Fruit fly (Drosophila melanogaster) whole organism, embryonic: ENCODE data around the gene mRpS7.

Experiments used
- Atf3 ChIP-seq: fragments of 200-800 bp; sonication (Bioruptor generic); optimal IDR thresholded peaks from 3 replicates; lab custom pipeline; 2016; ENCODE audit warnings: missing biosample characterization, missing genetic modification characterization
- B-H1 ChIP-seq: fragments of 200-800 bp; sonication (Bioruptor generic); IDR thresholded peaks from 3 replicates; pipeline ENCODE4 v1.3.6; 2022; ENCODE audit warnings: missing biosample characterization, missing genetic modification characterization
- CG10147 ChIP-seq: fragments of 200-800 bp; sonication (Bioruptor generic); optimal IDR thresholded peaks from 2 replicates; lab custom pipeline; 2019; ENCODE audit warnings: missing biosample characterization, mild to moderate bottlenecking, missing genetic modification characterization, moderate library complexity
- CG11723 ChIP-seq: fragments of 200-800 bp; sonication (Bioruptor generic); optimal IDR thresholded peaks from 2 replicates; lab custom pipeline; 2017; ENCODE audit warnings: missing biosample characterization, mild to moderate bottlenecking, missing genetic modification characterization
- CG13424 ChIP-seq: fragments of 200-800 bp; sonication (Bioruptor generic); optimal IDR thresholded peaks from 2 replicates; lab custom pipeline; 2019; ENCODE audit warnings: missing biosample characterization, mild to moderate bottlenecking, missing genetic modification characterization, moderate library complexity
- CG13894 ChIP-seq: fragments of 200-800 bp; sonication (Bioruptor generic); optimal IDR thresholded peaks from 3 replicates; lab custom pipeline; 2018; ENCODE audit warnings: missing biosample characterization, mild to moderate bottlenecking, missing genetic modification characterization, moderate library complexity
- CG15269 ChIP-seq: fragments of 200-800 bp; sonication (Bioruptor generic); optimal IDR thresholded peaks from 2 replicates; lab custom pipeline; 2018; ENCODE audit warnings: missing biosample characterization, mild to moderate bottlenecking, missing genetic modification characterization, moderate library complexity
- CG1529 ChIP-seq: fragments of 200-800 bp; sonication (Bioruptor generic); optimal IDR thresholded peaks from 3 replicates; lab custom pipeline; 2018; ENCODE audit warnings: missing biosample characterization, missing genetic modification characterization
- CG1603 ChIP-seq: fragments of 200-800 bp; sonication (Bioruptor generic); optimal IDR thresholded peaks from 2 replicates; lab custom pipeline; 2019; ENCODE audit warnings: missing biosample characterization, mild to moderate bottlenecking, missing genetic modification characterization, moderate library complexity
- CG16813 ChIP-seq: fragments of 200-800 bp; sonication (Bioruptor generic); IDR thresholded peaks from 3 replicates; pipeline ENCODE4 v1.3.6; 2022; ENCODE audit warnings: missing biosample characterization, missing genetic modification characterization; ENCODE audit not compliant: partially characterized antibody
- CG1832 ChIP-seq: fragments of 200-800 bp; sonication (Bioruptor generic); optimal IDR thresholded peaks from 2 replicates; lab custom pipeline; 2017; ENCODE audit warnings: missing biosample characterization, mild to moderate bottlenecking, missing genetic modification characterization, inconsistent platforms
- CG18599 ChIP-seq: fragments of 200-800 bp; sonication (Bioruptor generic); optimal IDR thresholded peaks from 3 replicates; lab custom pipeline; 2017; ENCODE audit warnings: missing biosample characterization, missing genetic modification characterization, mild to moderate bottlenecking, moderate library complexity, missing genetic modification reagents
- CG2120 ChIP-seq: fragments of 200-800 bp; sonication (Bioruptor generic); optimal IDR thresholded peaks from 3 replicates; lab custom pipeline; 2016; ENCODE audit warnings: missing biosample characterization, missing genetic modification characterization
- CG31388 ChIP-seq: fragments of 200-800 bp; sonication (Bioruptor generic); optimal IDR thresholded peaks from 2 replicates; lab custom pipeline; 2016; ENCODE audit warnings: missing biosample characterization, missing genetic modification characterization
- CG6854 ChIP-seq: fragments of 200-800 bp; sonication (Bioruptor generic); optimal IDR thresholded peaks from 3 replicates; lab custom pipeline; 2017; ENCODE audit warnings: missing biosample characterization, mild to moderate bottlenecking, missing genetic modification characterization
- CG9609 ChIP-seq: fragments of 200-800 bp; sonication (Bioruptor generic); optimal IDR thresholded peaks from 3 replicates; lab custom pipeline; 2016; ENCODE audit warnings: missing biosample characterization, missing genetic modification characterization
- CG9797 ChIP-seq: fragments of 200-800 bp; sonication (Bioruptor generic); optimal IDR thresholded peaks from 3 replicates; lab custom pipeline; 2018; ENCODE audit warnings: missing biosample characterization, mild to moderate bottlenecking, missing genetic modification characterization
- CHES-1-like ChIP-seq: fragments of 200-800 bp; sonication (Bioruptor generic); optimal IDR thresholded peaks from 2 replicates; lab custom pipeline; 2016; ENCODE audit warnings: missing biosample characterization, missing genetic modification characterization
- Doc2 ChIP-seq: fragments of 200-800 bp; sonication (Bioruptor generic); IDR thresholded peaks from 2 replicates; pipeline ENCODE4 v1.3.6; 2022; ENCODE audit warnings: missing biosample characterization, missing genetic modification characterization
- Fer3 ChIP-seq: fragments of 200-800 bp; sonication (Bioruptor generic); optimal IDR thresholded peaks from 2 replicates; lab custom pipeline; 2018; ENCODE audit warnings: missing biosample characterization, mild to moderate bottlenecking, missing genetic modification characterization, moderate library complexity
- HLH4C ChIP-seq: fragments of 200-800 bp; sonication (Bioruptor generic); IDR thresholded peaks from 3 replicates; pipeline ENCODE4 v1.3.6; 2022; ENCODE audit warnings: missing biosample characterization, missing genetic modification characterization; ENCODE audit not compliant: partially characterized antibody
- HmgZ ChIP-seq: fragments of 200-800 bp; sonication (Bioruptor generic); optimal IDR thresholded peaks from 2 replicates; lab custom pipeline; 2018; ENCODE audit warnings: missing biosample characterization, mild to moderate bottlenecking, missing genetic modification characterization
- MBD-R2 ChIP-seq: fragments of 200-800 bp; sonication (Bioruptor generic); IDR thresholded peaks from 2 replicates; pipeline ENCODE4 v1.3.6; 2022; ENCODE audit warnings: missing biosample characterization, missing genetic modification characterization
- NfI ChIP-seq: fragments of 200-800 bp; sonication (Bioruptor generic); optimal IDR thresholded peaks from 3 replicates; lab custom pipeline; 2018; ENCODE audit warnings: missing biosample characterization, mild to moderate bottlenecking, missing genetic modification characterization, moderate library complexity
- Ravus ChIP-seq: fragments of 200-800 bp; sonication (Bioruptor generic); IDR thresholded peaks from 2 replicates; pipeline ENCODE4 v1.3.6; 2022; ENCODE audit warnings: missing biosample characterization, missing genetic modification characterization
- aop ChIP-seq: fragments of 200-800 bp; sonication (Bioruptor generic); IDR thresholded peaks from 2 replicates; pipeline ENCODE4 v1.3.6; 2022; ENCODE audit warnings: missing biosample characterization, missing genetic modification characterization
- ase ChIP-seq: fragments of 200-800 bp; sonication (Bioruptor generic); IDR thresholded peaks from 3 replicates; pipeline ENCODE4 v1.3.6; 2022; ENCODE audit warnings: missing biosample characterization, missing genetic modification characterization
- cato ChIP-seq: fragments of 200-800 bp; sonication (Bioruptor generic); optimal IDR thresholded peaks from 2 replicates; lab custom pipeline; 2016; ENCODE audit warnings: missing biosample characterization, missing genetic modification characterization, borderline replicate concordance
- dmrt11E ChIP-seq: fragments of 200-800 bp; sonication (Bioruptor generic); optimal IDR thresholded peaks from 3 replicates; lab custom pipeline; 2018; ENCODE audit warnings: missing biosample characterization, mild to moderate bottlenecking, missing genetic modification characterization, moderate library complexity
- gce ChIP-seq: fragments of 200-800 bp; sonication (Bioruptor generic); IDR thresholded peaks from 3 replicates; pipeline ENCODE4 v1.3.6; 2022; ENCODE audit warnings: missing biosample characterization, missing genetic modification characterization
- mam ChIP-seq: fragments of 200-800 bp; sonication (Bioruptor generic); optimal IDR thresholded peaks from 3 replicates; lab custom pipeline; 2016; ENCODE audit warnings: missing biosample characterization, missing genetic modification characterization
- nmo ChIP-seq: fragments of 200-800 bp; sonication (Bioruptor generic); optimal IDR thresholded peaks from 2 replicates; lab custom pipeline; 2018; ENCODE audit warnings: missing biosample characterization, mild to moderate bottlenecking, missing genetic modification characterization, moderate library complexity
- psq ChIP-seq: fragments of 200-800 bp; sonication (Bioruptor generic); optimal IDR thresholded peaks from 2 replicates; lab custom pipeline; 2017; ENCODE audit warnings: missing biosample characterization, missing genetic modification characterization
- pum ChIP-seq: fragments of 200-800 bp; sonication (Bioruptor generic); optimal IDR thresholded peaks from 2 replicates; lab custom pipeline; 2016; ENCODE audit warnings: missing biosample characterization, missing genetic modification characterization
- ranshi ChIP-seq: fragments of 200-800 bp; sonication (Bioruptor generic); IDR thresholded peaks from 2 replicates; pipeline ENCODE4 v1.3.6; 2022; ENCODE audit warnings: missing biosample characterization, missing genetic modification characterization
- ro ChIP-seq: fragments of 200-800 bp; sonication (Bioruptor generic); IDR thresholded peaks from 2 replicates; pipeline ENCODE4 v1.3.6; 2022; ENCODE audit warnings: missing biosample characterization, missing genetic modification characterization
- sens-2 ChIP-seq: fragments of 200-800 bp; sonication (Bioruptor generic); IDR thresholded peaks from 2 replicates; pipeline ENCODE4 v1.3.6; 2022; ENCODE audit warnings: missing biosample characterization, missing genetic modification characterization
- sima ChIP-seq: fragments of 200-800 bp; sonication (Bioruptor generic); optimal IDR thresholded peaks from 2 replicates; lab custom pipeline; 2016; ENCODE audit warnings: missing biosample characterization, missing genetic modification characterization
- tgo ChIP-seq: fragments of 200-800 bp; sonication (Bioruptor generic); IDR thresholded peaks from 3 replicates; pipeline ENCODE4 v1.3.6; 2022; ENCODE audit warnings: missing biosample characterization, missing genetic modification characterization
- yki ChIP-seq: fragments of >200 bp; optimal IDR thresholded peaks from 3 replicates; lab custom pipeline; 2018
- zen2 ChIP-seq: fragments of 200-800 bp; sonication (Bioruptor generic); IDR thresholded peaks from 3 replicates; pipeline ENCODE4 v1.3.6; 2022; ENCODE audit warnings: missing biosample characterization, missing genetic modification characterization; ENCODE audit not compliant: partially characterized antibody

Gene mRpS7

dm6 chr2L:10430802-10431476 is 44.5 kb downstream of the mRpS7 start, which contains the start of the genes Bug22 and TfIIB (continued):
- TF ChIP-seq mam (GFP tag; lab: Kevin White, UChicago) (peak; percentile 77), CG1832 (GFP tag; lab: Kevin White, UChicago) (no peak), cato (GFP tag; lab: Kevin White, UChicago) (peak; percentile 33), CG1603 (tag; lab: Kevin White, UChicago) (peak; percentile 99), MBD-R2 (GFP tag; lab: Robert Waterston, UW) (peak; percentile 89), CG10147 (GFP tag; lab: Kevin White, UChicago) (peak; percentile 58), zen2 (GFP tag; lab: Robert Waterston, UW) (no peak), CG13424 (tag; lab: Kevin White, UChicago) (peak; percentile 74), HLH4C (0 out of 3 replicates have a peak, but pooled peaks have one; percentile 33), CG11723 (peak; percentile 94), B-H1 (GFP tag; lab: Robert Waterston, UW) (peak; percentile 43; the same call in 1 of the 3 replicates), Fer3 (peak; percentile 70), ro (GFP tag; lab: Robert Waterston, UW) (no peak), pum (GFP tag; lab: Kevin White, UChicago) (peak; percentile 46), CG6854 (GFP tag; lab: Kevin White, UChicago) (no peak), CG1529 (GFP tag; lab: Kevin White, UChicago) (peak; percentile 6), Atf3 (GFP tag; lab: Kevin White, UChicago) (peak; percentile 47), sens-2 (GFP tag; lab: Robert Waterston, UW) (no peak), sima (GFP tag; lab: Kevin White, UChicago) (no peak), CG13894 (tag; lab: Kevin White, UChicago) (no peak), tgo (peak; percentile 74), CG18599 (GFP tag; lab: Kevin White, UChicago) (no peak), gce (GFP tag; lab: Robert Waterston, UW) (no peak), Doc2 (no peak), psq (peak; percentile 39), NfI (peak; percentile 82), HmgZ (tag; lab: Kevin White, UChicago) (peak; percentile 54), CG2120 (GFP tag; lab: Kevin White, UChicago) (peak; percentile 86), CG15269 (tag; lab: Kevin White, UChicago) (no peak), dmrt11E (tag; lab: Kevin White, UChicago) (peak; percentile 59), CHES-1-like (GFP tag; lab: Kevin White, UChicago) (peak; percentile 81), nmo (GFP tag; lab: Kevin White, UChicago) (peak; percentile 77), aop (no peak), ase (GFP tag; lab: Robert Waterston, UW) (no peak; the same call in 2 of the 3 replicates), yki (lab: Kevin White, UChicago) (no peak), ranshi (0 out of 2 replicates have a peak, but pooled peaks have one; percentile 64), CG16813 (GFP tag; lab: Robert Waterston, UW) (0 out of 3 replicates have a peak, but pooled peaks have one; percentile 36), Ravus (GFP tag; lab: Robert Waterston, UW) (peak; percentile 19; the same call in 1 of the 2 replicates), CG31388 (peak; percentile 36), CG9609 (GFP tag; lab: Kevin White, UChicago) (peak; percentile 63), CG9797 (GFP tag; lab: Kevin White, UChicago) (peak; percentile 32)
